Worm (Caenorhabditis elegans) whole organism, late embryonic: ENCODE results near the gene rpl-11.1.

Experiments used
- F13H6.1 ChIP-seq: sonication (generic microtip); optimal IDR thresholded peaks from 2 replicates; lab custom pipeline; 2016; ENCODE audit warnings: missing genetic modification characterization, missing compliant biosample characterization
- K02D7.2 ChIP-seq: sonication (generic microtip); optimal IDR thresholded peaks from 2 replicates; lab custom pipeline; 2017; ENCODE audit warnings: mild to moderate bottlenecking, missing genetic modification characterization, missing compliant biosample characterization
- T23F11.4 ChIP-seq: fragments of 200-800 bp; sonication (Bioruptor generic); optimal IDR thresholded peaks from 2 replicates; lab custom pipeline; 2018; ENCODE audit warnings: mild to moderate bottlenecking, missing genetic modification characterization, missing compliant biosample characterization
- Y22D7AL.16 ChIP-seq: sonication (generic microtip); optimal IDR thresholded peaks from 2 replicates; lab custom pipeline; 2016; ENCODE audit warnings: missing genetic modification characterization, missing compliant biosample characterization
- ama-1 ChIP-seq: fragments of 150-350 bp; optimal IDR thresholded peaks from 2 replicates; lab custom pipeline; 2014
- ceh-18 ChIP-seq: sonication (generic microtip); optimal IDR thresholded peaks from 2 replicates; lab custom pipeline; 2016; ENCODE audit warnings: missing genetic modification characterization, missing compliant biosample characterization
- ceh-19 ChIP-seq: fragments of 200-800 bp; sonication (Bioruptor generic); optimal IDR thresholded peaks from 2 replicates; lab custom pipeline; 2018; ENCODE audit warnings: mild to moderate bottlenecking, missing genetic modification characterization, missing compliant biosample characterization
- ceh-2 ChIP-seq: sonication (generic microtip); optimal IDR thresholded peaks from 2 replicates; lab custom pipeline; 2016; ENCODE audit warnings: missing genotype, missing genetic modification characterization, missing compliant biosample characterization
- ceh-22 ChIP-seq: sonication (generic microtip); optimal IDR thresholded peaks from 2 replicates; lab custom pipeline; 2017; ENCODE audit warnings: missing biosample characterization, missing genetic modification characterization
- ceh-24 ChIP-seq: sonication (generic microtip); optimal IDR thresholded peaks from 2 replicates; lab custom pipeline; 2016; ENCODE audit warnings: mild to moderate bottlenecking, missing genetic modification characterization, missing compliant biosample characterization
- ceh-31 ChIP-seq: sonication (generic microtip); optimal IDR thresholded peaks from 2 replicates; lab custom pipeline; 2016; ENCODE audit warnings: missing genetic modification characterization, missing compliant biosample characterization
- ceh-34 ChIP-seq: sonication (generic microtip); optimal IDR thresholded peaks from 2 replicates; lab custom pipeline; 2016; ENCODE audit warnings: mild to moderate bottlenecking, missing genetic modification characterization, missing compliant biosample characterization
- ceh-45 ChIP-seq: fragments of 200-800 bp; sonication (Bioruptor generic); IDR thresholded peaks from 2 replicates; pipeline ENCODE4 v1.3.6; 2022; ENCODE audit warnings: missing genetic modification reagents, missing genetic modification characterization, missing compliant biosample characterization
- ceh-48 ChIP-seq: sonication (generic microtip); optimal IDR thresholded peaks from 2 replicates; lab custom pipeline; 2016; ENCODE audit warnings: missing genetic modification characterization, inconsistent platforms, missing compliant biosample characterization
- ceh-9 ChIP-seq: sonication (generic microtip); optimal IDR thresholded peaks from 2 replicates; lab custom pipeline; 2016; ENCODE audit warnings: mild to moderate bottlenecking, missing genetic modification characterization, inconsistent platforms, missing compliant biosample characterization
- dve-1 ChIP-seq: sonication (generic microtip); optimal IDR thresholded peaks from 2 replicates; lab custom pipeline; 2017; ENCODE audit warnings: antibody characterized with exemption, mild to moderate bottlenecking, missing genetic modification characterization, missing compliant biosample characterization
- elt-2 ChIP-seq: sonication (generic microtip); optimal IDR thresholded peaks from 2 replicates; lab custom pipeline; 2016; ENCODE audit warnings: missing genetic modification reagents, missing genetic modification characterization, missing compliant biosample characterization
- elt-4 ChIP-seq: sonication (generic microtip); optimal IDR thresholded peaks from 2 replicates; lab custom pipeline; 2016; ENCODE audit warnings: missing genetic modification characterization, missing compliant biosample characterization
- eyg-1 ChIP-seq: sonication (generic microtip); optimal IDR thresholded peaks from 2 replicates; lab custom pipeline; 2016; ENCODE audit warnings: missing genotype, missing genetic modification characterization, missing compliant biosample characterization
- fkh-6 ChIP-seq: sonication (generic microtip); optimal IDR thresholded peaks from 2 replicates; lab custom pipeline; 2016; ENCODE audit warnings: missing genetic modification characterization, missing compliant biosample characterization
- gmeb-2 ChIP-seq: sonication (generic microtip); optimal IDR thresholded peaks from 2 replicates; lab custom pipeline; 2016; ENCODE audit warnings: missing genetic modification characterization, inconsistent platforms, missing compliant biosample characterization
- hlh-13 ChIP-seq: fragments of 200-800 bp; sonication (Bioruptor generic); optimal IDR thresholded peaks from 2 replicates; lab custom pipeline; 2018; ENCODE audit warnings: mild to moderate bottlenecking, missing genetic modification characterization, missing compliant biosample characterization
- hlh-15 ChIP-seq: sonication (generic microtip); optimal IDR thresholded peaks from 2 replicates; lab custom pipeline; 2016; ENCODE audit warnings: missing genetic modification characterization, missing compliant biosample characterization
- hlh-30 ChIP-seq: sonication (generic microtip); optimal IDR thresholded peaks from 2 replicates; lab custom pipeline; 2017; ENCODE audit warnings: antibody characterized with exemption, missing genetic modification characterization, missing compliant biosample characterization; ENCODE audit not compliant: insufficient read depth
- hlh-6 ChIP-seq: sonication (generic microtip); optimal IDR thresholded peaks from 2 replicates; lab custom pipeline; 2016; ENCODE audit warnings: missing genotype, missing genetic modification characterization, missing compliant biosample characterization
- madf-2 ChIP-seq: sonication (generic microtip); optimal IDR thresholded peaks from 2 replicates; lab custom pipeline; 2017; ENCODE audit warnings: missing genetic modification characterization, missing compliant biosample characterization
- mec-3 ChIP-seq: sonication (generic microtip); optimal IDR thresholded peaks from 2 replicates; lab custom pipeline; 2016; ENCODE audit warnings: borderline replicate concordance, missing genetic modification characterization, missing compliant biosample characterization
- nfya-1 ChIP-seq: sonication (generic microtip); optimal IDR thresholded peaks from 2 replicates; lab custom pipeline; 2017; ENCODE audit warnings: missing genetic modification characterization, mild to moderate bottlenecking, missing compliant biosample characterization, antibody characterized with exemption, moderate library complexity
- nhr-11 ChIP-seq: fragments of 150-350 bp; optimal IDR thresholded peaks from 2 replicates; lab custom pipeline; 2014; ENCODE audit warnings: missing biosample characterization, missing genetic modification characterization
- nhr-232 ChIP-seq: sonication (generic microtip); optimal IDR thresholded peaks from 2 replicates; lab custom pipeline; 2016; ENCODE audit warnings: missing genetic modification characterization, missing compliant biosample characterization
- npax-4 ChIP-seq: sonication (generic microtip); optimal IDR thresholded peaks from 2 replicates; lab custom pipeline; 2016; ENCODE audit warnings: missing genetic modification characterization, missing compliant biosample characterization
- odd-2 ChIP-seq: sonication (generic microtip); optimal IDR thresholded peaks from 2 replicates; lab custom pipeline; 2017; ENCODE audit warnings: antibody characterized with exemption, mild to moderate bottlenecking, missing genetic modification characterization, missing compliant biosample characterization
- pag-3 ChIP-seq: sonication (generic microtip); optimal IDR thresholded peaks from 2 replicates; lab custom pipeline; 2016; ENCODE audit warnings: missing compliant biosample characterization, missing genetic modification characterization, borderline replicate concordance
- pax-1 ChIP-seq: fragments of 150-350 bp; optimal IDR thresholded peaks from 2 replicates; lab custom pipeline; 2014; ENCODE audit warnings: missing biosample characterization, missing genetic modification characterization
- pha-4 ChIP-seq: fragments of 150-350 bp; optimal IDR thresholded peaks from 2 replicates; lab custom pipeline; 2018; ENCODE audit warnings: missing biosample characterization, missing genetic modification reagents, missing genetic modification characterization
- sdc-2 ChIP-seq: sonication (generic microtip); optimal IDR thresholded peaks from 2 replicates; lab custom pipeline; 2016; ENCODE audit warnings: missing genotype, missing genetic modification characterization, missing compliant biosample characterization
- sox-2 ChIP-seq: fragments of 200-800 bp; sonication (Bioruptor generic); IDR thresholded peaks from 2 replicates; pipeline ENCODE4 v1.3.6; 2022; ENCODE audit warnings: missing genetic modification reagents, missing genetic modification characterization, missing compliant biosample characterization
- sox-4 ChIP-seq: sonication (generic microtip); optimal IDR thresholded peaks from 2 replicates; lab custom pipeline; 2017; ENCODE audit warnings: mild to moderate bottlenecking, missing genetic modification characterization, inconsistent platforms, missing compliant biosample characterization
- syd-9 ChIP-seq: sonication (generic microtip); optimal IDR thresholded peaks from 2 replicates; lab custom pipeline; 2016; ENCODE audit warnings: mild to moderate bottlenecking, missing genetic modification characterization, moderate library complexity, missing compliant biosample characterization
- tbx-2 ChIP-seq: sonication (generic microtip); optimal IDR thresholded peaks from 2 replicates; lab custom pipeline; 2016; ENCODE audit warnings: missing genetic modification characterization, missing compliant biosample characterization
- tbx-7 ChIP-seq: sonication (generic microtip); optimal IDR thresholded peaks from 2 replicates; lab custom pipeline; 2016; ENCODE audit warnings: missing genotype, missing genetic modification characterization, missing compliant biosample characterization
- ttx-3 ChIP-seq: sonication (generic microtip); optimal IDR thresholded peaks from 2 replicates; lab custom pipeline; 2016; ENCODE audit warnings: missing genetic modification reagents, missing genetic modification characterization, missing compliant biosample characterization
- unc-3 ChIP-seq, 2 experiments: fragments of 200-800 bp in 1 of 2; sonication (Bioruptor generic) in 1 of 2; sonication (generic microtip) in 1 of 2; conservative IDR thresholded peaks in 1 of 2; optimal IDR thresholded peaks in 1 of 2; 2 replicates each; pipeline versions ENCODE4 v1.3.6 to Lab custom; 2016 to 2022; ENCODE audit warnings: missing compliant biosample characterization in 2 of 2, missing genetic modification characterization in 2 of 2, missing genetic modification reagents in 1 of 2
- unc-55 ChIP-seq: sonication (generic microtip); optimal IDR thresholded peaks from 2 replicates; lab custom pipeline; 2017; ENCODE audit warnings: missing biosample characterization, missing genetic modification reagents, missing genetic modification characterization
- ztf-16 ChIP-seq: sonication (generic microtip); optimal IDR thresholded peaks from 2 replicates; lab custom pipeline; 2017; ENCODE audit warnings: missing genetic modification characterization, missing compliant biosample characterization

rpl-11.1 gene

ce11 chrV:3594936-3595335 lies 9.1 kb upstream of the rpl-11.1 start, which contains the start of gene srh-213:
Gene srh-213 (minus strand): TSS chrV:3595036.
- TF ChIP-seq pha-4 (no peak), ceh-22 (tag; lab: Kevin White, UChicago) (no peak), mec-3 (tag; lab: Kevin White, UChicago) (no peak), sox-4 (tag; lab: Kevin White, UChicago) (no peak), npax-4 (tag; lab: Kevin White, UChicago) (no peak), eyg-1 (tag; lab: Kevin White, UChicago) (no peak), ceh-31 (tag; lab: Kevin White, UChicago) (no peak)
- TF ChIP-seq, all 69 proteins: peak for 0

ce11 chrV:3592099-3592498 lies 6.2 kb upstream of the rpl-11.1 start, which contains the start of gene T22F3.12:
Gene T22F3.12 (minus strand): TSS chrV:3592199.
- TF ChIP-seq ceh-34 (tag; lab: Kevin White, UChicago) (no peak), Y22D7AL.16 (no peak), elt-2 (tag; lab: Kevin White, UChicago) (no peak), ceh-22 (tag; lab: Kevin White, UChicago) (no peak), tbx-2 (tag; lab: Kevin White, UChicago) (no peak), nhr-232 (tag; lab: Kevin White, UChicago) (no peak), madf-2 (tag; lab: Kevin White, UChicago) (no peak), hlh-15 (tag; lab: Kevin White, UChicago) (no peak), eyg-1 (tag; lab: Kevin White, UChicago) (no peak), fkh-6 (no peak), ceh-24 (tag; lab: Kevin White, UChicago) (no peak), syd-9 (no peak), ceh-2 (no peak), ztf-16 (tag; lab: Kevin White, UChicago) (no peak), ceh-9 (no peak), ttx-3 (tag; lab: Kevin White, UChicago) (no peak), sox-2 (no peak)

- TF ChIP-seq ztf-16 (tag; lab: Kevin White, UChicago) (no peak), hlh-15 (tag; lab: Kevin White, UChicago) (no peak), hlh-30 (no peak), ceh-19 (GFP tag; lab: Kevin White, UChicago) (no peak), ttx-3 (tag; lab: Kevin White, UChicago) (no peak), odd-2 (tag; lab: Kevin White, UChicago) (no peak), tbx-7 (tag; lab: Kevin White, UChicago) (no peak)
These were observed 2.4 kb upstream of the rpl-11.1 start for ce11 chrV:3588223-3588622.

ce11 chrV:3587633-3588032 lies 1.8 kb upstream of the rpl-11.1 start:
- no peak for TF ChIP-seq pha-4
- peak; percentile 64 for TF ChIP-seq ttx-3 (tag; lab: Kevin White, UChicago)
- TF ChIP-seq hlh-13 (GFP tag; lab: Kevin White, UChicago) = no peak
- no peak for TF ChIP-seq nhr-11 (tag; lab: Kevin White, UChicago)
- no peak for TF ChIP-seq T23F11.4 (GFP tag; lab: Kevin White, UChicago)
- peak; percentile 0 for TF ChIP-seq ceh-24 (tag; lab: Kevin White, UChicago)
- no peak for TF ChIP-seq pag-3 (tag; lab: Kevin White, UChicago)
- peak; percentile 34 for TF ChIP-seq ceh-48 (tag; lab: Kevin White, UChicago)
- peak; percentile 24 for TF ChIP-seq nfya-1 (tag; lab: Kevin White, UChicago)
- TF ChIP-seq ceh-45 (GFP tag; lab: Robert Waterston, UW) = no peak
- TF ChIP-seq hlh-30 = no peak
- no peak for TF ChIP-seq dve-1 (tag; lab: Kevin White, UChicago)
- peak; percentile 39 for TF ChIP-seq ceh-2
- TF ChIP-seq hlh-6 = no peak
- peak; percentile 13 for TF ChIP-seq mec-3 (tag; lab: Kevin White, UChicago)
- no peak for TF ChIP-seq unc-55 (GFP tag; lab: Kevin White, UChicago)
- TF ChIP-seq hlh-15 (tag; lab: Kevin White, UChicago) = peak; percentile 31
- no peak for TF ChIP-seq syd-9
- TF ChIP-seq sdc-2 (tag; lab: Kevin White, UChicago) = peak; percentile 19
- TF ChIP-seq elt-4 (tag; lab: Kevin White, UChicago) = no peak
- TF ChIP-seq ama-1 (lab: Kevin White, UChicago) = no peak
- TF ChIP-seq unc-3 (GFP tag; conservative IDR thresholded peaks at IDR 0.05; lab: Robert Waterston, UW) = 0 out of 2 replicates have a peak, but pooled peaks have one; percentile 38
- TF ChIP-seq unc-3 (tag; optimal IDR thresholded peaks at IDR 0.05; lab: Kevin White, UChicago) = peak; percentile 55
- peak; percentile 19 for TF ChIP-seq ceh-18
- no peak for TF ChIP-seq ceh-9
- peak; percentile 18 for TF ChIP-seq K02D7.2 (tag; lab: Kevin White, UChicago)
- no peak for TF ChIP-seq pax-1 (tag; lab: Kevin White, UChicago)
- no peak for TF ChIP-seq ceh-22 (tag; lab: Kevin White, UChicago)
- peak; percentile 46 for TF ChIP-seq F13H6.1 (tag; lab: Kevin White, UChicago)
- TF ChIP-seq gmeb-2 (tag; lab: Kevin White, UChicago) = peak; percentile 40
